Fruit fly (Drosophila melanogaster) whole organism, prepupa: ENCODE data around the gene Shab.

Source experiments
- Blimp-1 ChIP-seq: fragments of 200-800 bp; sonication (Bioruptor generic); optimal IDR thresholded peaks from 3 replicates; lab custom pipeline; 2017; ENCODE audit warnings: missing biosample characterization, missing genetic modification characterization, mild to moderate bottlenecking, moderate library complexity, missing genetic modification reagents
- CG10631 ChIP-seq: fragments of 200-800 bp; sonication (Bioruptor generic); optimal IDR thresholded peaks from 2 replicates; lab custom pipeline; 2016; ENCODE audit warnings: missing biosample characterization, missing genetic modification characterization
- CG11294 ChIP-seq: fragments of 200-800 bp; sonication (Bioruptor generic); IDR thresholded peaks from 2 replicates; pipeline ENCODE4 v1.3.6; 2022; ENCODE audit warnings: missing biosample characterization, missing genetic modification characterization
- CG11762 ChIP-seq: fragments of 200-800 bp; sonication (Bioruptor generic); optimal IDR thresholded peaks from 3 replicates; lab custom pipeline; 2016; ENCODE audit warnings: missing biosample characterization, missing genetic modification characterization; ENCODE audit not compliant: insufficient read depth
- CG1621 ChIP-seq: fragments of 200-800 bp; sonication (Bioruptor generic); optimal IDR thresholded peaks from 3 replicates; lab custom pipeline; 2018; ENCODE audit warnings: missing biosample characterization, mild to moderate bottlenecking, missing genetic modification characterization
- CG3032 ChIP-seq: fragments of 200-800 bp; optimal IDR thresholded peaks from 2 replicates; lab custom pipeline; 2019; ENCODE audit warnings: missing biosample characterization, mild to moderate bottlenecking, missing genetic modification characterization, moderate library complexity
- CG32006 ChIP-seq: fragments of 200-800 bp; sonication (Bioruptor generic); optimal IDR thresholded peaks from 3 replicates; lab custom pipeline; 2017; ENCODE audit warnings: missing biosample characterization, mild to moderate bottlenecking, missing genetic modification characterization
- CG34406 ChIP-seq: fragments of 200-800 bp; sonication (Bioruptor generic); optimal IDR thresholded peaks from 3 replicates; lab custom pipeline; 2016; ENCODE audit warnings: missing biosample characterization, missing genetic modification characterization
- CG3919 ChIP-seq: fragments of 200-800 bp; sonication (Bioruptor generic); optimal IDR thresholded peaks from 3 replicates; lab custom pipeline; 2016; ENCODE audit warnings: missing biosample characterization, missing genetic modification characterization
- CG6163 ChIP-seq: fragments of 200-800 bp; sonication (Bioruptor generic); IDR thresholded peaks from 3 replicates; pipeline ENCODE4 v1.3.6; 2022; ENCODE audit warnings: missing biosample characterization, missing genetic modification characterization
- CG6854 ChIP-seq: fragments of 200-800 bp; sonication (Bioruptor generic); optimal IDR thresholded peaks from 2 replicates; lab custom pipeline; 2017; ENCODE audit warnings: missing biosample characterization, mild to moderate bottlenecking, missing genetic modification characterization
- CG8119 ChIP-seq: fragments of 200-800 bp; sonication (Bioruptor generic); IDR thresholded peaks from 3 replicates; pipeline ENCODE4 v1.3.6; 2022; ENCODE audit warnings: missing biosample characterization, missing genetic modification characterization
- CG8319 ChIP-seq: fragments of 200-800 bp; sonication (Bioruptor generic); optimal IDR thresholded peaks from 3 replicates; lab custom pipeline; 2016; ENCODE audit warnings: missing biosample characterization, missing genetic modification characterization
- CG8632 ChIP-seq: fragments of 200-800 bp; sonication (Bioruptor generic); optimal IDR thresholded peaks from 3 replicates; lab custom pipeline; 2016; ENCODE audit warnings: missing biosample characterization, missing genetic modification characterization
- CG9139 ChIP-seq: fragments of 200-800 bp; sonication (Bioruptor generic); optimal IDR thresholded peaks from 3 replicates; lab custom pipeline; 2017; ENCODE audit warnings: missing biosample characterization, mild to moderate bottlenecking, missing genetic modification characterization
- Eip75B ChIP-seq: fragments of 200-800 bp; sonication (Bioruptor generic); optimal IDR thresholded peaks from 3 replicates; lab custom pipeline; 2016; ENCODE audit warnings: missing biosample characterization, missing genetic modification characterization
- Eip78C ChIP-seq: fragments of 200-800 bp; sonication (Bioruptor generic); peaks from one replicate; lab custom pipeline; 2016; ENCODE audit warnings: missing biosample characterization, missing genetic modification characterization
- Ets96B ChIP-seq: fragments of 200-800 bp; optimal IDR thresholded peaks from 2 replicates; lab custom pipeline; 2019; ENCODE audit warnings: missing biosample characterization, mild to moderate bottlenecking, missing genetic modification characterization, moderate library complexity
- Gug ChIP-seq: fragments of 200-800 bp; sonication (Bioruptor generic); IDR thresholded peaks from 2 replicates; pipeline ENCODE4 v1.3.6; 2022; ENCODE audit warnings: missing biosample characterization, missing genetic modification characterization
- Hr38 ChIP-seq: sonication (Bioruptor generic); optimal IDR thresholded peaks from 2 replicates; lab custom pipeline; 2016; ENCODE audit warnings: missing biosample characterization, missing genetic modification characterization
- Hr39 ChIP-seq: fragments of 200-800 bp; sonication (Bioruptor generic); optimal IDR thresholded peaks from 2 replicates; lab custom pipeline; 2016; ENCODE audit warnings: missing biosample characterization, missing genetic modification characterization
- OdsH ChIP-seq: fragments of 200-800 bp; sonication (Bioruptor generic); optimal IDR thresholded peaks from 3 replicates; lab custom pipeline; 2016; ENCODE audit warnings: missing biosample characterization, missing genetic modification characterization
- Smox ChIP-seq: fragments of 200-800 bp; sonication (Bioruptor generic); optimal IDR thresholded peaks from 3 replicates; lab custom pipeline; 2016; ENCODE audit warnings: missing biosample characterization, missing genetic modification characterization
- Sox102F ChIP-seq: fragments of 200-800 bp; sonication (Bioruptor generic); optimal IDR thresholded peaks from 2 replicates; lab custom pipeline; 2016; ENCODE audit warnings: missing biosample characterization, mild to moderate bottlenecking, missing genetic modification characterization
- achi ChIP-seq: fragments of 200-800 bp; sonication (Bioruptor generic); optimal IDR thresholded peaks from 3 replicates; lab custom pipeline; 2016; ENCODE audit warnings: missing biosample characterization, missing genetic modification characterization
- acj6 ChIP-seq: fragments of 200-800 bp; sonication (Bioruptor generic); optimal IDR thresholded peaks from 3 replicates; lab custom pipeline; 2016; ENCODE audit warnings: missing biosample characterization, missing genetic modification characterization
- cyc ChIP-seq: fragments of 200-800 bp; sonication (Bioruptor generic); optimal IDR thresholded peaks from 3 replicates; lab custom pipeline; 2016; ENCODE audit warnings: missing biosample characterization, missing genetic modification characterization
- dac ChIP-seq: fragments of 200-800 bp; sonication (Bioruptor generic); optimal IDR thresholded peaks from 2 replicates; lab custom pipeline; 2017; ENCODE audit warnings: missing biosample characterization, mild to moderate bottlenecking, missing genetic modification characterization
- dsx ChIP-seq: fragments of 200-800 bp; optimal IDR thresholded peaks from 3 replicates; lab custom pipeline; 2019; ENCODE audit warnings: missing biosample characterization, mild to moderate bottlenecking, missing genetic modification characterization, moderate library complexity; ENCODE audit not compliant: poor library complexity, severe bottlenecking
- eg ChIP-seq: fragments of 200-800 bp; sonication (Bioruptor generic); IDR thresholded peaks from 3 replicates; pipeline ENCODE4 v1.3.6; 2022; ENCODE audit warnings: missing biosample characterization, missing genetic modification characterization
- fd59A ChIP-seq: fragments of 200-800 bp; sonication (Bioruptor generic); optimal IDR thresholded peaks from 2 replicates; lab custom pipeline; 2017; ENCODE audit warnings: missing biosample characterization, mild to moderate bottlenecking, missing genetic modification characterization, missing genetic modification reagents
- fd85E ChIP-seq: fragments of 200-800 bp; sonication (Bioruptor generic); optimal IDR thresholded peaks from 3 replicates; lab custom pipeline; 2016; ENCODE audit warnings: missing biosample characterization, missing genetic modification characterization
- fkh ChIP-seq: fragments of 200-800 bp; sonication (Bioruptor generic); optimal IDR thresholded peaks from 3 replicates; lab custom pipeline; 2017; ENCODE audit warnings: missing biosample characterization, mild to moderate bottlenecking, missing genetic modification characterization, moderate library complexity
- lz ChIP-seq: fragments of 200-800 bp; sonication (Bioruptor generic); optimal IDR thresholded peaks from 3 replicates; lab custom pipeline; 2016; ENCODE audit warnings: missing biosample characterization, missing genetic modification characterization
- net ChIP-seq: fragments of 200-800 bp; sonication (Bioruptor generic); optimal IDR thresholded peaks from 3 replicates; lab custom pipeline; 2016; ENCODE audit warnings: missing biosample characterization, missing genetic modification characterization
- pdm3 ChIP-seq: fragments of 200-800 bp; sonication (Bioruptor generic); optimal IDR thresholded peaks from 3 replicates; lab custom pipeline; 2016; ENCODE audit warnings: missing biosample characterization, missing genetic modification characterization
- ss ChIP-seq, 2 experiments: fragments of 200-800 bp; sonication (Bioruptor generic); optimal IDR thresholded peaks; 2 replicates in 1 of 2; 3 replicates in 1 of 2; lab custom pipeline; 2017 to 2018; ENCODE audit warnings: mild to moderate bottlenecking in 2 of 2, missing biosample characterization in 2 of 2, missing genetic modification characterization in 2 of 2, moderate library complexity in 1 of 2
- svp ChIP-seq: fragments of 200-800 bp; sonication (Bioruptor generic); peaks from one replicate; lab custom pipeline; 2016; ENCODE audit warnings: missing biosample characterization, missing genetic modification characterization
- topi ChIP-seq: fragments of 200-800 bp; sonication (Bioruptor generic); optimal IDR thresholded peaks from 3 replicates; lab custom pipeline; 2016; ENCODE audit warnings: missing biosample characterization, missing genetic modification characterization
- vri ChIP-seq: fragments of 200-800 bp; sonication (Bioruptor generic); optimal IDR thresholded peaks from 3 replicates; lab custom pipeline; 2016; ENCODE audit warnings: missing biosample characterization, mild to moderate bottlenecking, missing genetic modification characterization

Shab gene

DNA sequence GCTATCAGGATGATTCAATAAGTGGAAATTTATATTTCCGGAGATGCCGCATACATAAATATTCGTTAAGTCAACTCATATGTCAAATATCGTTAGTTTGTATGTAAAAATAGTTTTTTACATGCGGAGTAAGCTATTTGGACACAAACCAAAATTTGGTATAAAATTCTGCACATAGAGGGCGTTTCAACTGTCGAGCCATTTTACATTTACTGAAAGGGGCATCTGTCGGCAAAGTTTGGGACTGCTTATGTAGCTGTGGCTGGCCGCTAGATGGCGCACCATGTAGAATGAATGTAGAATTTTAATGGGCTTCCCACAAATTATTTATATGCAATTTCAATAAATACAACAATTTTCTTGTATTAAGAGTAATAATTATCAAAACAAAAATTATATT is 43.0 kb upstream of the Shab start (continued):
- peak; percentile 57 for TF ChIP-seq pdm3
- peak; percentile 80 for TF ChIP-seq Hr39
- peak; percentile 27 for TF ChIP-seq Smox
- no peak for TF ChIP-seq CG8119 (GFP tag; lab: Robert Waterston, UW)
- no peak for TF ChIP-seq fd59A (GFP tag; lab: Kevin White, UChicago)
- peak; percentile 24 for TF ChIP-seq OdsH (GFP tag; lab: Kevin White, UChicago)
- TF ChIP-seq Blimp-1: no peak
- TF ChIP-seq CG10631 (GFP tag; lab: Kevin White, UChicago): no peak
- TF ChIP-seq fkh (GFP tag; lab: Kevin White, UChicago): no peak
- no peak for TF ChIP-seq achi (GFP tag; lab: Kevin White, UChicago)
- TF ChIP-seq CG3919 (GFP tag; lab: Kevin White, UChicago): peak; percentile 48
- peak; percentile 73 for TF ChIP-seq lz (GFP tag; lab: Kevin White, UChicago)
- TF ChIP-seq CG3032 (tag; lab: Kevin White, UChicago): peak; percentile 5

DNA sequence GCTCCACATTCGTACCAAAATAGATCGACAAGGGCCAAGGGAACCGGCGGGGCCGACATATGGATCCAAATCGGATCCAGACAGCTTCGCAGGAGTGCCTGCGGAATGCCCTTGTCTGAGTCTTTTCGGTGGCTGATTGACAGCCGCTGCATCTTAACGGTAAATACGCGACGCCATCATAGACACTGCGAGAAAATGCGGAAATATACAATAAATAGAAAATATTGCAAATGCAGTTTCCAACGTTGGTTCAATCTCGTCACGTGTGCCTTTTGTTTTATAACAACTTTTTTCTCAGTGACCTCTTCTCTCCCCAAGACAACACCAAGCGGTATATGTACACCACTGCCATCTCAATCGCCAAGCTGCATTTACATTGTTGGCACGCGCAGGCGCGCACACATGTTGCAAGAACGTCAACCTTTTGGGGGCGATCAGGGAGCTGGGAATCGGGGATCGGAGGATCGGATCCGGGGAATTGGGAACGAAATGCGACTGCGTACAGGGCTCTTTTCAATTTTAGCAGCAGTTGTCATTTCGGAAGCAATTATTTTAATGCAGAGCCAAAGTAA is 42.0 kb upstream of the Shab start:
- TF ChIP-seq CG3032 (tag; lab: Kevin White, UChicago) (no peak), dac (GFP tag; lab: Kevin White, UChicago) (no peak), CG6163 (GFP tag; lab: Robert Waterston, UW) (0 out of 3 replicates have a peak, but pooled peaks have one; percentile 10), CG34406 (GFP tag; lab: Kevin White, UChicago) (no peak), Eip78C (GFP tag; lab: Kevin White, UChicago) (peak; percentile 75), CG11762 (no peak), CG8632 (no peak), OdsH (GFP tag; lab: Kevin White, UChicago) (no peak), CG1621 (tag; lab: Kevin White, UChicago) (no peak), pdm3 (no peak), Hr39 (no peak), CG11294 (GFP tag; lab: Robert Waterston, UW) (no peak), dsx (GFP tag; lab: Kevin White, UChicago) (peak; percentile 66), CG6854 (no peak), Ets96B (tag; lab: Kevin White, UChicago) (no peak), eg (no peak), ss (GFP tag; optimal IDR thresholded peaks at IDR 0.05; lab: Kevin White, UChicago) (no peak), svp (GFP tag; lab: Kevin White, UChicago) (peak; percentile 58), topi (GFP tag; lab: Kevin White, UChicago) (no peak), Gug (GFP tag; lab: Robert Waterston, UW) (no peak), CG3919 (GFP tag; lab: Kevin White, UChicago) (no peak), fd85E (GFP tag; lab: Kevin White, UChicago) (no peak)

DNA sequence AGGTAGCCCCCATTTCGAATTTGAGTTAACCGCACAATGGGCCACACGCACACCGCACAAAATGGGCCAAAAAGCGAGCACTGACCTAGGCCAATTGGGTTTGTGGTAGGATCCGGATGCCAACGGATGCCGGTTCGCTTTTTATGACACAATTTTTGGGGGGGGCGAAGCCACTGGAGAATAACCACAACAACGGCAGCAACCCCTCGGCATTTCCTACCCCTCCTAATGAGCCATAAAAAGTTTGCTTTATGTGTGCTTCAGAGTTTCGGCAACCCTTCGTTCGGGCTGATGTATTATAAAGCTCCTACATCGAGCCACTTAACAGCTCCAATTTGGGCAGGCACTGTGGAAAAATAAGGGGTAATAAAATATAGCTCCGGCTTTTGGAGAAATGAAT is 40.2 kb upstream of the Shab start:
- TF ChIP-seq CG10631 (GFP tag; lab: Kevin White, UChicago): no peak
- TF ChIP-seq net (GFP tag; lab: Kevin White, UChicago): no peak
- no peak for TF ChIP-seq eg
- TF ChIP-seq Eip75B (GFP tag; lab: Kevin White, UChicago): no peak
- no peak for TF ChIP-seq CG32006
- no peak for TF ChIP-seq CG6163 (GFP tag; lab: Robert Waterston, UW)
- TF ChIP-seq svp (GFP tag; lab: Kevin White, UChicago): no peak
- TF ChIP-seq ss (GFP tag; optimal IDR thresholded peaks at IDR 0.05; lab: Kevin White, UChicago): no peak
- TF ChIP-seq vri (GFP tag; lab: Kevin White, UChicago): no peak
- TF ChIP-seq CG34406 (GFP tag; lab: Kevin White, UChicago): no peak
- TF ChIP-seq acj6 (GFP tag; lab: Kevin White, UChicago): no peak
- TF ChIP-seq CG8319 (GFP tag; lab: Kevin White, UChicago): no peak
- TF ChIP-seq cyc (GFP tag; lab: Kevin White, UChicago): no peak
- no peak for TF ChIP-seq CG9139 (GFP tag; lab: Kevin White, UChicago)
- no peak for TF ChIP-seq Sox102F
- no peak for TF ChIP-seq Hr38 (GFP tag; lab: Kevin White, UChicago)
- no peak for TF ChIP-seq Blimp-1
